Worm (Caenorhabditis elegans): ENCODE data around the gene R10E4.11.

The R10E4.11 gene

DNA sequence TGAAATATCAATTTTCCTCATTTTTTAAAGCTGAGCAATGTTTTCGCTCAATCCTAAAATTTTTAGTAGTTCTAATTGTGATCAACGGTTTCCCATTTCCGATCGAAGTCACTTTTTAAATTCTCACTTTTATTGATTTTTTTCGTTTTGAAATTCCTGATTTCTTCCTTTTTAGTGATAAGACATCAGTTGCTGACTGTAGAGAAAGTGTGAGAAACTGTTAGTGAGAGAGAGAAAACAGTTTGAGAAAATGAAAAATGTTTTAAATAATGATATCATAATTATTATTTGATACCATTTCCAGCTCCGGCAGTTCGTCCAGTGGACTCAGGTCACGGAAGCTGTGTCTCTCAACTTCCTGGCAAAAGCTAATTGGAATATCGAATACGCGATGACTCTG is 13.7 kb upstream of the R10E4.11 start:
- TF ChIP-seq him-1 (tag; optimal IDR thresholded peaks at IDR 0.05) = no peak
- no peak for TF ChIP-seq W03F9.2 (tag; optimal IDR thresholded peaks at IDR 0.05)
- no peak for TF ChIP-seq dao-5 (tag; optimal IDR thresholded peaks at IDR 0.05)

DNA sequence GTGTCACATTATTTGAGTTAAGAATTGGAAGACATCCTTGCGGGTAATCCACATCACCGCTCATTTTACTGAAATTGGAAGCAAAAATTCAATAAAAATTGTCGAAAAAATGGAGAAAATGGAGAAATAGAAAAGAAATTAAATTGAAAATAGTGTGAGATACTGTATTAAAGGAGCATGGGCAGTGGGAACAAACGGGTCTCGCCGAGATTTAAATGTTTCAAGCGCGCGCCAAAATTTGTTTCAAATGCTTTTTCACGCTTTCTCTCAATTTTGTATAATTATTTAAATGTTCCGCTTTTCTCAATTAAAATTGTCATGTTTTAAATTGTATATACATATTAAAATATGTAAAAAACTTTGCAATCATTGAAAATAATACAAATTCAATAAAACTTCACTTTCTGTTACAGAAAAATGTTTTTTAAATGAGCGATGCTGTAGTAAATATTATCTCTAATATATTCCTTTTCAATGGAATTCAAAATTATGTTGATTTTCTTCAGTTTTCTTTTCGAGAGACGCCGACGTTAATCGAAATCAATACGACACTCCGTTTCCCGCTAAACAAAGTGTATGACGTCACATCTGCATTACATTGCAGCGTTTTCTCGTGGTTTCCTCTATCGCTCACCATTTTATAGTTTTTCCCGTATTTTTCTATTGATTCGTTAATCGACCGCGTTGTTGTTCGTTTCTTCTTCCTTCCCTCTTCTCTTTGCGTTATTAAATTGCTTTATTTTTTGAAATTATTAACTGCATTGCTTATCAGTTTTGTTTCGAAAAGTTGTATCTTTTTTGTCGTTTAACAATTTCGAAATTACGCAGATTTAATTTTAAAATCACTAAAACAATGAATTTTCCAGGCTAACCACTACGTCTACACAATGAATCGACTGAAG is 12.5 kb upstream of the R10E4.11 start, which contains the start of the genes evl-14 and dcn-1:
Gene evl-14, minus strand, starts transcription at position 68 of the 902 bp plus-strand sequence.
Gene dcn-1, plus strand, starts transcription at position 852 of the 902 bp plus-strand sequence.
- TF ChIP-seq him-1 (tag; optimal IDR thresholded peaks at IDR 0.05) (no peak), W03F9.2 (tag; optimal IDR thresholded peaks at IDR 0.05) (peak; percentile 50), dao-5 (tag; optimal IDR thresholded peaks at IDR 0.05) (no peak)

DNA sequence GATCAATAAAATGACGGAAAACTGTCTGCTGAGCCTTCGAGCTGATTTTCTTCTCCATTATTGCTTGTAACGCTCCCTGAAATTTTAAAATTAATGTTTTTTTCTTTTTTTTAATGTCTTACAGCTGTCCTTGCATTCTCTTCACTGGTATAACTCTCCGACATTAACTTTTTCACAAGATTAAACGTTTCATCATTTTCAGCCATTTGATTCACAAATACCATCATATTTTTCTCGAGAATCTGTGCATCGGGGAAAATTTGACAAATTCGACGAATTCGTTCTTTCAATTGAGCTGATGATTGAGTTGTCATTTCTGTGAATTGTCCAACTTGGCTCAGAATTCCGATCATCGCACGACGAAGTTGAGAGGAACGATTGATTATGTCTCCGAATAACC is 8.5 kb upstream of the R10E4.11 start:
- TF ChIP-seq dao-5 (tag; optimal IDR thresholded peaks at IDR 0.05) = no peak
- TF ChIP-seq him-1 (tag; optimal IDR thresholded peaks at IDR 0.05) = no peak

DNA sequence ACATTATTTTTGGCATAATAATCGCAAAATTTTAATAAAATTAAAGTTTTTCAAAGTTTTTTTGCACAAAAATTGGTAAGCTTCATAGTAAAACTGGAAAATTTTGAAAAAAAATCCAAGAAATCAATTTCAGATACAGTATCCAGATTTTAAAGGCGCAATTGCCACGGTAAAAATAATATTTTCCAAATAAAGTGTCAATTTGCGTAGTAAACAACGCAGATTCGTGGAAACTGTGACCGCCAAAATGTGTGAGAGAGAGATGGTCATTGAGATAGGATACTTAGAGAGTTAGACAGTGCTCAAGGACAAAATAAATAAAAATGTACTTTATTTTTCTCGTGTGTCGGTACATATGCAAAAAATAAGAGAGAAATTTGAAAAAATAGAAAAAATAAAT is 1.9 kb upstream of the R10E4.11 start:
- TF ChIP-seq dao-5 (tag; optimal IDR thresholded peaks at IDR 0.05) (no peak), him-1 (tag; optimal IDR thresholded peaks at IDR 0.05) (no peak), W03F9.2 (tag; optimal IDR thresholded peaks at IDR 0.05) (no peak)

DNA sequence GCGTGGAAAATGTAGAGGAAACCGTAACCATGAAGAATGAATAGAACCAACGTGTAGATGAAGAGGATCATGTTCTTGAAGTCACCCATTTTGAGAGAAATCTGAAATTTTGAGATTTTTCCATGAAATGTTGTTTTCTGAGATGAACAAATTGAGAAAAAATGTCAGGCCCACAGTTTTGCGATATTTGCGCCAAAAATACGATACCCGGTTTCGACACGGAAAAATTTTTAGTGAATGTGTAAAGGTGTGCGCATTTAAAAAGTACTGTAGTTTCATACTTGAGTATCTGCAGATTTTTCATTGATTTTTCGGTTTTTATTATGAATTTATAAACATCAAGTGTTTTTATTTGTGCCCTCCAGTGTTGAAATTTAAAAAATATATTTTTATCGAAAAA is 1.5 kb upstream of the R10E4.11 start, which contains the start of gene R10E4.9:
Gene R10E4.9, minus strand, starts transcription at position 101 of the 400 bp plus-strand sequence.
- no peak for TF ChIP-seq dao-5 (tag; optimal IDR thresholded peaks at IDR 0.05)
- no peak for TF ChIP-seq W03F9.2 (tag; optimal IDR thresholded peaks at IDR 0.05)
- TF ChIP-seq him-1 (tag; optimal IDR thresholded peaks at IDR 0.05) = no peak

DNA sequence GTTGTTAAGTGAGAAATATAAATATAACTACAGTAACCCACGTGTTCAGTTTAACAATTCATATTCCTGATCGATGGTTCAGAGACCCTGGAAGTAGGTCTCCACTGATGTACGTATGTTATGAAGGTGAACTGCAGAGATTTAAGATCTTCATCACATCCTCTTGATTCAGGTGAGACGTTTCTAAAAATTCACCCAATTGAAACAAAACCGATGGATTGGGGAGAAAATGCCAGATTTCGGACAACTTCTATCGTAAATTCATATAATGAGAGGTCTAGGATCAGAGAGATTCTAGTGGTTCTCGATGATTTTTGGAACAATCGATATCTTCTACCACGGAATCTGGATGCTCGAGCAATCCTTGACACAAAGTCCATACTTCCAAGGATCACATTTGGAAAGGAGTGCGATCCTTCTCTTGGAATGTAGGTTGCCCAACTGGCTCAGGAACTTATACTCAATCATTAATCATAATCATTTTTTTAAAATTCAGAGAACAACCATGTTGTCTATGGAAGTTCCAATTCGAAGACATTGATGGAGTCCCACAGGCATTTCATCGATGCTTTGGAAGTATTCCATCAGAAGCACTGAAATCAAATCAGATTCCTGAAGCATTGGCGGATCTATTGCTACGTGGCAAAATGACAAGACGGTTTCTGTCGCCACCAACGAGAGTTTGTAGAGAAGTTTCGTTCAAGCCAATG is 6.5 kb downstream of the R10E4.11 start, which contains the start of the genes nth-1 and R10E4.7:
Gene nth-1, minus strand, starts transcription at position 101 of the 710 bp plus-strand sequence.
Gene R10E4.7, plus strand, starts transcription at position 660 of the 710 bp plus-strand sequence.
- TF ChIP-seq W03F9.2 (tag; optimal IDR thresholded peaks at IDR 0.05) (no peak), him-1 (tag; optimal IDR thresholded peaks at IDR 0.05) (no peak), dao-5 (tag; optimal IDR thresholded peaks at IDR 0.05) (no peak)

DNA sequence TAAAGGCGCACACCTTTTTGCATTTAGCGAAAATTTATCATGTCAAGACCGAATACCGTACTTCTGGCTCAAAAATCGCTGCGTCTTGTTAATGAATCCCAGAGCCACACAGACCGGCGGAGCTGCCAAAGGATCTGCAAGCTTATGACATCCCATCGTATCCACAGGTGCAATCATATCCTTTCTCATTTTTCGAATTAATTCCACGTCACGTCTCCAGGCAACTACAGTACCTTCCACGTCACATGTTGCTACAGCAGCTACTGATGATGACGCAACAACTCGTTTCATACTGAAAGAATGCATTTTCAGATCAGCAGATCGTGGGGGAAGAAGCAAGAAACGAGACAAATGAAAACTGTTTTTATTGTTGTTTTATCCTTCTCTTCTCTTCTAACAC is 7.7 kb downstream of the R10E4.11 start, which contains the start of gene R10E4.6:
Gene R10E4.6, plus strand, starts transcription at position 301 of the 400 bp plus-strand sequence.
- TF ChIP-seq dao-5 (tag; optimal IDR thresholded peaks at IDR 0.05) (no peak), him-1 (tag; optimal IDR thresholded peaks at IDR 0.05) (no peak), W03F9.2 (tag; optimal IDR thresholded peaks at IDR 0.05) (no peak)

DNA sequence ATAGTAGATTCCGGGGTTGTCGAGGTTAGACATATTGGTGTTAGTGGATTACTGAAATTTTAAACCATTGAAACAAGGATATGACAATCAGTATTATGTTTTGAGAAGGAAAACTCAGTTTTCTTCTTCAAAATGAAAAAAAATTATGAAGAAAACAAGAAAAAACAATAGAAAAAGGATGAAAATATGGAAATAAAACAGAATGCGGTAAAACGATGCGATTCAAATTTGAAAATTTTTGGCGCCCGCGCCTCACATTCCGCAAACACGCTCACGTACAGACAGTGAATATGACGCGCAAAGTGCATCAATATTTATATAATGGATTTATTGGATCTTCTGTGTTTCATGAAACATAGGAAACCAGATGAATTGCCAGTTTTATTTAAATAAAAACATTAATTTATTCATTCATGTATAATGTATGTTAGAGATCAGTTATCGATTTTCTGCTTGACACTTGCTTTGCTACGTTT is 9.6 kb downstream of the R10E4.11 start, which contains the start of gene mcm-5:
Gene mcm-5, minus strand, starts transcription at position 51 of the 476 bp plus-strand sequence.
- no peak for TF ChIP-seq dao-5 (tag; optimal IDR thresholded peaks at IDR 0.05)
- TF ChIP-seq W03F9.2 (tag; optimal IDR thresholded peaks at IDR 0.05) = peak; percentile 69
- no peak for TF ChIP-seq him-1 (tag; optimal IDR thresholded peaks at IDR 0.05)

DNA sequence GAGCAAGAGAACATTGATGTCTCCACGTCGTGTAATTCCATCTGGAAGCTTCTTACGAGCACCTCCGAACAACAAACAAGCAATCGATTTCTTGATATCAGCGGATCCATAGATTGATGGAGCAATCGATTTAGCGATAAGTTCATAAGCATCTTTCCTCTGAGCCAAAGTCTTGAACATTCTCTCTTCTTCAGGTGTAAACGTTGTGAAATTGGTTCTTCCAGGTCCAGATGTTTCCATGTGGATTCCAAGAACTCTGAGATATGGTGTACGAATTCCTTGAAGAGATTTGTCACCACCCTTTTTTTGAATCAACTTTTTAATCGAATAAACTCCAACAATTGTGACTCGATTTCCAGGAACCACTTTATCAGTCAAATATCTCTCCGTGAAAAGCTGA is 10.9 kb downstream of the R10E4.11 start:
- TF ChIP-seq him-1 (tag; optimal IDR thresholded peaks at IDR 0.05) = no peak
- TF ChIP-seq dao-5 (tag; optimal IDR thresholded peaks at IDR 0.05) = no peak
- no peak for TF ChIP-seq W03F9.2 (tag; optimal IDR thresholded peaks at IDR 0.05)

DNA sequence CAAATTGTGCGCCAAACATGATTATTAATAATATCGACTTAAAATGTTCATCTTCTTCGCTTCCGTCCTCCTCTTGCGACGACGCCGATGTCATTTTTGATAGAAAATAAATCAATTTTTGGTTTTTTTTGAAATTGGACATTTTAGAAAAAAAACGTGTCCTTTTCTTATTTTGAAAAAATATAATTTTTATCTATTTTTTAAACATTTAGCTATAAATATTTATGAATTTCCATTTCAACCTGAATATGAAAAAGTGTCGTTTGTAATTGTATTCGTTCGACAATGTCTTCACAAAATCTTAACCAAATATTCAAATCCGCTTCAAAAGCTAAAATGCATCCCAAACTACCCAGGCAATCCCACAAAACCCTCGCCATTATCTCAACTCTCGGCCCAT is 13.5 kb downstream of the R10E4.11 start, which contains the start of gene R10E4.3:
Gene R10E4.3, minus strand, starts transcription at position 101 of the 400 bp plus-strand sequence.
- TF ChIP-seq W03F9.2 (tag; optimal IDR thresholded peaks at IDR 0.05) (no peak), him-1 (tag; optimal IDR thresholded peaks at IDR 0.05) (no peak), dao-5 (tag; optimal IDR thresholded peaks at IDR 0.05) (no peak)

DNA sequence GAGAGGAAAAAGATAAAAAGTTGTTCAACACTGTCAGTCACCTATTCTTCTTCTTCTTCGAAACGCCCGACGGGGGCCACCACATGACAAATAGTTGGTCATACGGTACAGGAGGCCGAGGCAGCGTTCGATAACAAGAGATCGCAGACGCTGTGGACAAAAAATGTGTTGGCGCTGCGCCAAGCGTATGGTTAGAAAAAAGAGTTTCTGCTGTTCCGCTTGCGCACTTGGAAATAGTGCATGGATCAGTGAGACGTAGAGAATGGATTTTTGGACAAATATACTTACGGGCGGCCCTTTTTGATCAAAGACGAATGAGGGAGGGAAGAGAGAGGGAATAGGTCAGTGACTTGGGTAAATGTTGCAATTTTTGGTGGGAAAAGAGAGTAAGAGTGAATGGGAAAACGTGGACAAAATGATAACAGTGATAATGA is 16.1 kb downstream of the R10E4.11 start:
- TF ChIP-seq dao-5 (tag; optimal IDR thresholded peaks at IDR 0.05) = no peak
- TF ChIP-seq W03F9.2 (tag; optimal IDR thresholded peaks at IDR 0.05) = peak; percentile 50

DNA sequence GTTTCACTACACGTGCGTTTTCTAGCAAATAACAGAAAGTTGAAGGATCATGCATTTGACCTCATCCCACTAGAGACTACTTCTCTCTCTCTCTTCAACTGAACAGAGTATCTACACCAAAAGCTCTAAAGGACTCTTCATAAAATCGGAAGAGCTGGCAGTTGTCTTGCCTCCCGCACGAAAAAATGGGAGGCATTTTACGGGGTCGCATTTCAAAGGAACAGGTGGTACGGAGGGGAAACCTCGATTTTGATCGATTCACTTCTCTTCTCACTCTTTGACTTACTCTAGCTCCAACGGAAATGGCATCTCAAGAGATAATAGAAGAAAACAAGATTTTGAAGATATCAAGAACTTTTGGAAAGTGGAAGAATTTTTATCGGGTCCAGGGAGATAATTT is 17.7 kb downstream of the R10E4.11 start:
- TF ChIP-seq him-1 (tag; optimal IDR thresholded peaks at IDR 0.05) = no peak
- TF ChIP-seq W03F9.2 (tag; optimal IDR thresholded peaks at IDR 0.05) = no peak

DNA sequence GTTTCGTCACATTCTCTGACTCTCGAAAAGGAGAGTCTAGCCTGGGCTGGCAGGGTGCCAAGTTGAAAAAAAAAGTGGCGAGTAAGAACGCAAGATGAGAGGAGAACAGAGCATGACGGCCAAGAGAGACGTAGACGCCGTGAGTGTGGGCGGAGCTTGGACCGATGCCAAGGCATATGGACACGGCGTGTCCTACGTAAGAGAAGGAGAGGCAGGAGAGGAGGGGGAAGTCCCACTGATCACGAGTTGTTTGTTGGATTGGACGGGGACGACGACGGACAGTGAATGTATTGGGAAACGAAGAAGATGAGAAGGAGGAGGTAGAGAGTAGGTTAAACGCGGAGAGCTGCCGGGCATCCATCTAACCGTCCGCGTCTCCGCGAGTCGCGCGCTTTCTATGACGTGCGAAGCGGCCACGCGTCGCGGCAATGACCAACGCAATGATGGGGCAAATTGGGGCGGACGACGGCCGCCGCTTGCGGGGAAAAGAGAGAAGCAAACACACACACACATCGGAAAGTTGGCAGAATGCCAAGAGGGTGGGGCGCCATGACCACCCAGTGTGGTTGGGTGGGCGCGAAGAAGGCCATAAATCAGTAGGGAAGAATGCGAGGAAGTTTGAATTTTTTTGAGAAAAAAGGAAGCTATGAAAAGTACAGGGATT is 18.8 kb downstream of the R10E4.11 start:
- TF ChIP-seq W03F9.2 (tag; optimal IDR thresholded peaks at IDR 0.05) (peak; percentile 89), him-1 (tag; optimal IDR thresholded peaks at IDR 0.05) (peak; percentile 97), dao-5 (tag; optimal IDR thresholded peaks at IDR 0.05) (peak; percentile 89)

All from whole organism, L4/young adult.